Fruit fly (Drosophila melanogaster): ENCODE measurements around the gene Gr98c.

dm6 chr3R:27545752-27546151, 1.5 kb downstream of the Gr98c start, which contains the start of gene Gr98d:
- no peak for TF ChIP-seq Gug (GFP tag; IDR thresholded peaks at IDR 0.05)
- no peak for TF ChIP-seq Sox102F (GFP tag; optimal IDR thresholded peaks at IDR 0.05)
- no peak for TF ChIP-seq CG11902 (GFP tag; optimal IDR thresholded peaks at IDR 0.05)
- no peak for TF ChIP-seq CG4318 (GFP tag; optimal IDR thresholded peaks at IDR 0.05)
- no peak for TF ChIP-seq salr (GFP tag; optimal IDR thresholded peaks at IDR 0.05)
- TF ChIP-seq Eip78C (GFP tag) = no peak
- no peak for TF ChIP-seq Ets21C (GFP tag; optimal IDR thresholded peaks at IDR 0.05)
- no peak for TF ChIP-seq fkh (GFP tag; optimal IDR thresholded peaks at IDR 0.05)
- TF ChIP-seq svp (GFP tag) = no peak
- TF ChIP-seq ss (GFP tag; optimal IDR thresholded peaks at IDR 0.05) = no peak
- no peak for TF ChIP-seq OdsH (GFP tag; optimal IDR thresholded peaks at IDR 0.05)
- no peak for TF ChIP-seq Eip93F (GFP tag; optimal IDR thresholded peaks at IDR 0.05)
- TF ChIP-seq pdm3 (GFP tag; optimal IDR thresholded peaks at IDR 0.05) = no peak
